Worm (Caenorhabditis elegans): ENCODE data around the gene cyp-37A1.

DNA sequence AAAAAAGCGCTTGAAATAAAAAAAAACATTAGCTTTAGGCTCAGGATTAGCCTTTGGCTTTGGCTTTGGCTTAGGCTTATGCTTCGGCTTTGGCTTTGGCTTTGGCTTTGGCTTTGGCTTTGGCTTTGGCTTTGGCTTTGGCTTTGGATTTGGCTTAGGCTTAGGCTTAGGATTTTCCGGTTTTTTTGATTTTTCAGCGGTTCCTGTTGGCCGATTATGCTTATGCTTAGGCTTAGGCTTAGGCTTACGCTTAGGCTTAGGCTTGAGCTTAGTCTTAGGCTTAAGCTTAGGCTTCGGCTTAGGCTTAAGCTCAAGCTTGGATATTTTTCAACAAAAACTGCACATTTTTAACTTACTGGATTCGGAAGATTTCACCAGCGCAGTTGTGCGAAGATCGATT lies 42.6 kb downstream of the cyp-37A1 start:
- TF ChIP-seq mef-2 (tag; optimal IDR thresholded peaks at IDR 0.05) (no peak), lin-15B (tag; optimal IDR thresholded peaks at IDR 0.05) (no peak), unc-62 (GFP tag; optimal IDR thresholded peaks at IDR 0.05) (no peak)

Data from whole organism, L1 larva.